Fruit fly (Drosophila melanogaster) whole organism, wandering third instar larva: ENCODE measurements around the gene CG7896.

Experiments
- h ChIP-seq: fragments of 200-800 bp; sonication (Bioruptor generic); optimal IDR thresholded peaks from 3 replicates; lab custom pipeline; 2016; ENCODE audit warnings: missing biosample characterization, mild to moderate bottlenecking, missing genetic modification characterization
- usp ChIP-seq: fragments of >200 bp; optimal IDR thresholded peaks from 2 replicates; lab custom pipeline; 2017; ENCODE audit warnings: missing biosample characterization, missing genetic modification characterization

DNA sequence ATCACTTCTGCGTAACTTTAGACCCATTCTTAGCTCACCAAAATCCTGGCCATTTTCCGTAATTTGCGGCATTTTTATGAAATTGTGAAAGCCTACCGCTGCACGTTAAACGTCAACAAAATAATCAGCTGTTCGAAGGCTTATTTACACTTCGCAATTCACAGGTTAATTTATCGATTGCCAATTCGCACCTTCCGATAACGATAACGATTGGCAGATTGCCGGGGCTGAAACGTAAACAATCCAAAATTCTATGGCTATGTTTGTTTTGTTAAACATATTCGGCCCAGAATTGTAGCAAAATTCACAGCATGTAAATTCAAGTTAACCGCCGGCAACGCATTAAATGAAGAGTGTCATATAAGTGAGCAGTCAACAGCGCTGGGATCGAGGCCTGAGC is 47.5 kb upstream of the CG7896 start, which contains the start of the genes eIF2Balpha and Vps13B:
- TF ChIP-seq usp (GFP tag; lab: Kevin White, UChicago) (no peak), h (GFP tag; lab: Kevin White, UChicago) (no peak)
